Worm (Caenorhabditis elegans) whole organism, early embryonic: ENCODE measurements around the gene R193.6.

ENCODE experiments used
- B0310.2 ChIP-seq: sonication (generic microtip); optimal IDR thresholded peaks from 2 replicates; lab custom pipeline; 2016; ENCODE audit warnings: mild to moderate bottlenecking, missing genetic modification characterization, missing compliant biosample characterization
- ama-1 ChIP-seq: fragments of 150-350 bp; optimal IDR thresholded peaks from 2 replicates; lab custom pipeline; 2014
- ceh-13 ChIP-seq: fragments of 200-800 bp; sonication (Bioruptor generic); optimal IDR thresholded peaks from 2 replicates; lab custom pipeline; 2018; ENCODE audit warnings: mild to moderate bottlenecking, missing genetic modification characterization, missing compliant biosample characterization
- ceh-36 ChIP-seq: sonication (generic microtip); optimal IDR thresholded peaks from 2 replicates; lab custom pipeline; 2016; ENCODE audit warnings: missing genetic modification characterization, inconsistent platforms, missing compliant biosample characterization
- flt-1 ChIP-seq: fragments of 200-800 bp; sonication (Bioruptor generic); IDR thresholded peaks from 2 replicates; pipeline ENCODE4 v1.3.6; 2022; ENCODE audit warnings: missing genetic modification characterization, missing compliant biosample characterization
- hmbx-1 ChIP-seq: sonication (generic microtip); optimal IDR thresholded peaks from 2 replicates; lab custom pipeline; 2016; ENCODE audit warnings: mild to moderate bottlenecking, missing genetic modification characterization, missing compliant biosample characterization
- hmg-4 ChIP-seq: fragments of 200-800 bp; sonication (Bioruptor generic); optimal IDR thresholded peaks from 2 replicates; lab custom pipeline; 2018; ENCODE audit warnings: mild to moderate bottlenecking, missing genetic modification characterization, missing compliant biosample characterization
- hnd-1 ChIP-seq: sonication (generic microtip); optimal IDR thresholded peaks from 2 replicates; lab custom pipeline; 2016; ENCODE audit warnings: missing genetic modification characterization, missing compliant biosample characterization
- pes-1 ChIP-seq: fragments of 200-800 bp; sonication (Bioruptor generic); IDR thresholded peaks from 2 replicates; pipeline ENCODE4 v1.3.6; 2022; ENCODE audit warnings: missing genetic modification reagents, missing genetic modification characterization, missing compliant biosample characterization
- scrt-1 ChIP-seq: fragments of 200-800 bp; sonication (Bioruptor generic); IDR thresholded peaks from 2 replicates; pipeline ENCODE4 v1.3.6; 2022; ENCODE audit warnings: missing genetic modification characterization, missing compliant biosample characterization
- tra-4 ChIP-seq: sonication (generic microtip); optimal IDR thresholded peaks from 2 replicates; lab custom pipeline; 2017; ENCODE audit warnings: missing genetic modification characterization, missing compliant biosample characterization

- TF ChIP-seq hmbx-1 (tag; lab: Kevin White, UChicago) (no peak), ama-1 (lab: Kevin White, UChicago) (no peak), pes-1 (no peak), ceh-36 (tag; lab: Kevin White, UChicago) (no peak), flt-1 (no peak), ceh-13 (GFP tag; lab: Kevin White, UChicago) (no peak), hmg-4 (GFP tag; lab: Kevin White, UChicago) (no peak), hnd-1 (tag; lab: Kevin White, UChicago) (no peak), tra-4 (tag; lab: Kevin White, UChicago) (no peak), scrt-1 (GFP tag; lab: Robert Waterston, UW) (no peak), B0310.2 (tag; lab: Kevin White, UChicago) (no peak)
Measured at ce11 chrX:1119305-1119704, 29.3 kb upstream of the R193.6 start, which contains the start of gene C05D9.7.
